Worm (Caenorhabditis elegans) whole organism, L3 larva: ENCODE results near the gene his-40.
A peak's percentile ranks its signal among the peaks of the same experiment; 100 is the strongest.

Source experiments
- ama-1 ChIP-seq: fragments of 150-350 bp; optimal IDR thresholded peaks from 2 replicates; lab custom pipeline; 2018
- elt-3 ChIP-seq, 3 experiments: fragments of 150-350 bp in 1 of 3; sonication (generic microtip) in 2 of 3; optimal IDR thresholded peaks; 2 replicates in 2 of 3; 4 replicates in 1 of 3; lab custom pipeline; 2014 to 2017; ENCODE audit warnings: missing biosample characterization in 3 of 3, missing genetic modification characterization in 3 of 3
- eor-1 ChIP-seq, 2 experiments: fragments of 150-350 bp; optimal IDR thresholded peaks; 2 replicates each; lab custom pipeline; 2014 to 2018; ENCODE audit warnings: missing biosample characterization in 2 of 2, missing genetic modification characterization in 2 of 2
- fos-1 ChIP-seq: fragments of 150-350 bp; optimal IDR thresholded peaks from 2 replicates; lab custom pipeline; 2014; ENCODE audit warnings: missing biosample characterization, missing genetic modification characterization
- nhr-237 ChIP-seq: fragments of 150-350 bp; optimal IDR thresholded peaks from 2 replicates; lab custom pipeline; 2014; ENCODE audit warnings: missing biosample characterization, missing genetic modification characterization
- nhr-43 ChIP-seq: sonication (generic microtip); optimal IDR thresholded peaks from 2 replicates; lab custom pipeline; 2016; ENCODE audit warnings: mild to moderate bottlenecking, missing genetic modification characterization, missing compliant biosample characterization; ENCODE audit not compliant: poor library complexity, severe bottlenecking
- pqm-1 ChIP-seq: fragments of 150-350 bp; optimal IDR thresholded peaks from 2 replicates; lab custom pipeline; 2017; ENCODE audit warnings: missing biosample characterization, missing genetic modification characterization, inconsistent platforms
- sea-2 ChIP-seq: fragments of 150-350 bp; sonication (generic microtip); optimal IDR thresholded peaks from 4 replicates; lab custom pipeline; 2014; ENCODE audit warnings: missing biosample characterization, missing genetic modification reagents, missing genetic modification characterization
- unc-62 ChIP-seq: fragments of 150-350 bp; sonication (generic microtip); optimal IDR thresholded peaks from 4 replicates; lab custom pipeline; 2014; ENCODE audit warnings: missing biosample characterization, missing genetic modification reagents, missing genetic modification characterization

ce11 chrX:7320115-7320711 lies 10.3 kb downstream of the his-40 start, which contains the start of gene spp-5:
- TF ChIP-seq fos-1 (no peak), ama-1 (lab: Kevin White, UChicago) (peak; percentile 41), sea-2 (GFP tag; lab: Kevin White, UChicago) (no peak), eor-1 (tag; optimal IDR thresholded peaks at IDR 0.05; lab: Kevin White, UChicago) (no peak), nhr-43 (tag; lab: Kevin White, UChicago) (no peak), unc-62 (GFP tag; lab: Kevin White, UChicago) (no peak), pqm-1 (tag; lab: Kevin White, UChicago) (peak; percentile 97), nhr-237 (no peak), elt-3 (tag; optimal IDR thresholded peaks at IDR 0.05; lab: Kevin White, UChicago) (no peak)
